Worm (Caenorhabditis elegans) whole organism, L3 larva: ENCODE data around the gene E02A10.4.

Source experiments
- aly-2 ChIP-seq: fragments of 150-350 bp; optimal IDR thresholded peaks from 2 replicates; lab custom pipeline; 2014; ENCODE audit warnings: missing biosample characterization, missing genetic modification characterization
- ama-1 ChIP-seq: fragments of 150-350 bp; optimal IDR thresholded peaks from 2 replicates; lab custom pipeline; 2018
- ceh-28 ChIP-seq: fragments of 150-350 bp; optimal IDR thresholded peaks from 2 replicates; lab custom pipeline; 2014; ENCODE audit warnings: missing biosample characterization, missing genetic modification reagents, missing genetic modification characterization
- ceh-9 ChIP-seq: sonication (generic microtip); optimal IDR thresholded peaks from 2 replicates; lab custom pipeline; 2018; ENCODE audit warnings: missing biosample characterization, missing genetic modification characterization
- daf-12 ChIP-seq: fragments of 150-350 bp; optimal IDR thresholded peaks from 2 replicates; lab custom pipeline; 2014; ENCODE audit warnings: missing biosample characterization, missing genetic modification reagents, missing genetic modification characterization
- egl-27 ChIP-seq: sonication (generic microtip); optimal IDR thresholded peaks from 4 replicates; lab custom pipeline; 2017; ENCODE audit warnings: missing biosample characterization, missing genetic modification reagents, missing genetic modification characterization
- elt-1 ChIP-seq: fragments of 150-350 bp; optimal IDR thresholded peaks from 2 replicates; lab custom pipeline; 2014; ENCODE audit warnings: missing biosample characterization, missing genetic modification characterization
- elt-2 ChIP-seq: sonication (generic microtip); optimal IDR thresholded peaks from 2 replicates; lab custom pipeline; 2016; ENCODE audit warnings: missing genetic modification reagents, mild to moderate bottlenecking, missing genetic modification characterization, missing compliant biosample characterization
- elt-3 ChIP-seq, 3 experiments: fragments of 150-350 bp in 1 of 3; sonication (generic microtip) in 2 of 3; optimal IDR thresholded peaks; 2 replicates in 2 of 3; 4 replicates in 1 of 3; lab custom pipeline; 2014 to 2017; ENCODE audit warnings: missing biosample characterization in 3 of 3, missing genetic modification characterization in 3 of 3
- eor-1 ChIP-seq, 2 experiments: fragments of 150-350 bp; optimal IDR thresholded peaks; 2 replicates each; lab custom pipeline; 2014 to 2018; ENCODE audit warnings: missing biosample characterization in 2 of 2, missing genetic modification characterization in 2 of 2
- fkh-2 ChIP-seq: fragments of 150-350 bp; optimal IDR thresholded peaks from 2 replicates; lab custom pipeline; 2014; ENCODE audit warnings: missing biosample characterization, missing genetic modification reagents, missing genetic modification characterization
- fos-1 ChIP-seq: fragments of 150-350 bp; optimal IDR thresholded peaks from 2 replicates; lab custom pipeline; 2014; ENCODE audit warnings: missing biosample characterization, missing genetic modification characterization
- hmg-11 ChIP-seq: sonication (generic microtip); optimal IDR thresholded peaks from 2 replicates; lab custom pipeline; 2016; ENCODE audit warnings: missing genetic modification characterization, missing compliant biosample characterization
- jun-1 ChIP-seq: fragments of 150-350 bp; optimal IDR thresholded peaks from 2 replicates; lab custom pipeline; 2014; ENCODE audit warnings: missing biosample characterization, missing genetic modification reagents, missing genetic modification characterization
- lin-39 ChIP-seq: fragments of 150-350 bp; optimal IDR thresholded peaks from 2 replicates; lab custom pipeline; 2018; ENCODE audit warnings: missing biosample characterization, missing genetic modification reagents, missing genetic modification characterization
- lsy-12 ChIP-seq: sonication (generic microtip); optimal IDR thresholded peaks from 2 replicates; lab custom pipeline; 2016; ENCODE audit warnings: mild to moderate bottlenecking, missing genetic modification characterization, missing compliant biosample characterization
- mdl-1 ChIP-seq: fragments of 150-350 bp; optimal IDR thresholded peaks from 2 replicates; lab custom pipeline; 2014; ENCODE audit warnings: missing biosample characterization, missing genetic modification characterization
- mml-1 ChIP-seq: fragments of 150-350 bp; sonication (generic microtip); optimal IDR thresholded peaks from 3 replicates; lab custom pipeline; 2014; ENCODE audit warnings: missing biosample characterization, missing genetic modification characterization
- nfya-1 ChIP-seq: sonication (generic microtip); optimal IDR thresholded peaks from 2 replicates; lab custom pipeline; 2017; ENCODE audit warnings: missing genetic modification characterization, mild to moderate bottlenecking, missing compliant biosample characterization, antibody characterized with exemption, moderate library complexity; ENCODE audit not compliant: insufficient read depth
- nhr-11 ChIP-seq: fragments of 150-350 bp; optimal IDR thresholded peaks from 2 replicates; lab custom pipeline; 2014; ENCODE audit warnings: missing biosample characterization, missing genetic modification characterization
- nhr-12 ChIP-seq: fragments of 150-350 bp; optimal IDR thresholded peaks from 2 replicates; lab custom pipeline; 2014; ENCODE audit warnings: missing biosample characterization, missing genetic modification characterization
- nhr-237 ChIP-seq: fragments of 150-350 bp; optimal IDR thresholded peaks from 2 replicates; lab custom pipeline; 2014; ENCODE audit warnings: missing biosample characterization, missing genetic modification characterization
- nhr-28 ChIP-seq: fragments of 150-350 bp; optimal IDR thresholded peaks from 2 replicates; lab custom pipeline; 2014; ENCODE audit warnings: missing biosample characterization, missing genetic modification characterization
- nhr-43 ChIP-seq: sonication (generic microtip); optimal IDR thresholded peaks from 2 replicates; lab custom pipeline; 2016; ENCODE audit warnings: mild to moderate bottlenecking, missing genetic modification characterization, missing compliant biosample characterization; ENCODE audit not compliant: poor library complexity, severe bottlenecking
- nhr-77 ChIP-seq: fragments of 150-350 bp; optimal IDR thresholded peaks from 2 replicates; lab custom pipeline; 2014; ENCODE audit warnings: missing biosample characterization, missing genetic modification characterization
- pha-4 ChIP-seq: fragments of 150-350 bp; optimal IDR thresholded peaks from 2 replicates; lab custom pipeline; 2014; ENCODE audit warnings: missing biosample characterization, missing genetic modification reagents, missing genetic modification characterization
- sea-2 ChIP-seq: fragments of 150-350 bp; sonication (generic microtip); optimal IDR thresholded peaks from 4 replicates; lab custom pipeline; 2014; ENCODE audit warnings: missing biosample characterization, missing genetic modification reagents, missing genetic modification characterization
- snpc-4 ChIP-seq: fragments of 150-350 bp; optimal IDR thresholded peaks from 2 replicates; lab custom pipeline; 2014; ENCODE audit warnings: missing biosample characterization, missing genetic modification characterization
- tbx-2 ChIP-seq: sonication (generic microtip); optimal IDR thresholded peaks from 2 replicates; lab custom pipeline; 2016; ENCODE audit warnings: mild to moderate bottlenecking, missing genetic modification characterization, missing compliant biosample characterization
- unc-39 ChIP-seq: sonication (generic microtip); optimal IDR thresholded peaks from 4 replicates; lab custom pipeline; 2017; ENCODE audit warnings: missing biosample characterization, missing genetic modification characterization
- unc-62 ChIP-seq: fragments of 150-350 bp; sonication (generic microtip); optimal IDR thresholded peaks from 4 replicates; lab custom pipeline; 2014; ENCODE audit warnings: missing biosample characterization, missing genetic modification reagents, missing genetic modification characterization
- zag-1 ChIP-seq: fragments of 150-350 bp; optimal IDR thresholded peaks from 2 replicates; lab custom pipeline; 2014; ENCODE audit warnings: missing biosample characterization, missing genetic modification characterization
- ztf-11 ChIP-seq: fragments of 150-350 bp; optimal IDR thresholded peaks from 2 replicates; lab custom pipeline; 2014; ENCODE audit warnings: missing biosample characterization, missing genetic modification characterization
- ztf-4 ChIP-seq: fragments of 150-350 bp; optimal IDR thresholded peaks from 2 replicates; lab custom pipeline; 2014; ENCODE audit warnings: missing biosample characterization, missing genetic modification characterization

E02A10.4 gene

DNA sequence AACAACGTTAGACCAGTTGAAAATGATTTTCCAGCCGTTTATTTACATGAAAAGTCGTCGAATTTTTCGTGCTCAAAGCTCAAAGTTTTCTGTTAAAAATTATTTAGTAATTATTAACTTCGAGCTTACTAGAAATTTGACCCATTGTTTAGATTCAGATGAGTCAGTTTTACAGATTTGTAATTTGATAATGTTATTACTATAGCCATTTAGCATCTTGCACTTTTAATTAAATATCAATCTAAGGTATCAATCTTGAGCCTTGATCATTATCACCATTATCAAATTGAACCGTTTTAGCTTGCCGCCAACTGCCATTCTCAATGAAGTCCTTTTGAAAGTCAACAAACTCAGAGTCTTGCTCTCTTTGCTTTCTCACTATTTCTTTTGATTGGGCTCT lies 41.8 kb upstream of the E02A10.4 start, which contains the start of gene ZC116.1:
Gene ZC116.1, plus strand, starts transcription at position 301 of the 400 bp plus-strand sequence.
- TF ChIP-seq lin-39 (tag; lab: Kevin White, UChicago), result no peak
- no peak for TF ChIP-seq jun-1 (tag; lab: Kevin White, UChicago)
- TF ChIP-seq mml-1, result no peak
- TF ChIP-seq lsy-12 (tag; lab: Kevin White, UChicago), result no peak
- TF ChIP-seq mdl-1, result no peak
- TF ChIP-seq nfya-1 (tag; lab: Kevin White, UChicago), result no peak

DNA sequence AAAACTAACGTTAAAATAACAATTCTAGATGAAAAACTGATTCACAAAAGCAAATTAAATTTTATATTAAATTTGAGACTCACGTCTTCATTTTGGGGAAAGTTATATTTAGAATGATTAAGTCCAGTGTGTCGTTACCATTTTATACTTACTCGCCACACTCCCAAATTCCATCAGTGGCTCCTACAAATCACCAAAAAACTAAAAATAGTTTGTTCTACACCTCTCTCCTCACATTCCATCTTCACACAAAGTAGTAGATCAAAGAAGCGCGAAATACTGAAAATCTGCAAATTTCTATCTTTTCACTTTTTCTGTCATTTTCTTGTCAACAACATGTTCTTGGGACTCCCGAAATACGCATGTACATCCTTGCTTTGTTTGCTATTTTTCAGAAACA lies 41.1 kb upstream of the E02A10.4 start, which contains the start of gene ZC116.5:
Gene ZC116.5, minus strand, starts transcription at position 101 of the 400 bp plus-strand sequence.
- no peak for TF ChIP-seq mml-1
- TF ChIP-seq nhr-11, result no peak
- no peak for TF ChIP-seq nhr-77 (tag; lab: Kevin White, UChicago)
- no peak for TF ChIP-seq sea-2 (GFP tag; lab: Kevin White, UChicago)
- TF ChIP-seq fkh-2 (tag; lab: Kevin White, UChicago), result no peak
- no peak for TF ChIP-seq elt-3 (tag; optimal IDR thresholded peaks at IDR 0.05; lab: Kevin White, UChicago)
- no peak for TF ChIP-seq egl-27
- TF ChIP-seq ztf-4, result no peak
- no peak for TF ChIP-seq nhr-43
- TF ChIP-seq snpc-4, result no peak
- TF ChIP-seq unc-39 (tag; lab: Kevin White, UChicago), result no peak
- TF ChIP-seq zag-1 (tag; lab: Kevin White, UChicago), result no peak
- no peak for TF ChIP-seq pha-4 (tag; lab: Kevin White, UChicago)
- TF ChIP-seq, all 47 proteins: peak for 0

DNA sequence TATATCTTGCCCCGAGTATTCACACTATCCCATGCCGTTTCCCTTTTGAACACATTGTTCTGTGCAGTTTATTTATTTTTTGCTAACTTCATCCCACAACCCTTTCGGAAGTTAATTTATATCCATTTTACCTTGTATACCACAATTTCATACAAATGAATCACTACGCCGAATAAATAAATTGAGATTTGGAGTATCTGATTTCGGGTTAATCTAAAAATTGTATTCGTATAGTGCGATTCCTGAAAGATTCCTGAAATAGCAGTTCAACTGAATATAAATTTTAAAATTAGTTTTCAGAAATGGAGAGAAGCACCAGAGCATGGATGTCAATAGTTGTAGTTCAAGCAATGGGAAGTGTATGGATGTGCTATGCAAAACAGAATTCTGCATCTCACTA lies 39.4 kb upstream of the E02A10.4 start, which contains the start of gene erg-28:
Gene erg-28, plus strand, starts transcription at position 301 of the 400 bp plus-strand sequence.
- TF ChIP-seq lsy-12 (tag; lab: Kevin White, UChicago) (no peak), tbx-2 (tag; lab: Kevin White, UChicago) (no peak), ceh-9 (tag; lab: Kevin White, UChicago) (no peak), elt-3 (tag; optimal IDR thresholded peaks at IDR 0.05; lab: Kevin White, UChicago) (no peak), ztf-4 (no peak), unc-39 (tag; lab: Kevin White, UChicago) (no peak), elt-1 (tag; lab: Kevin White, UChicago) (no peak), nhr-77 (tag; lab: Kevin White, UChicago) (no peak)

- no peak for TF ChIP-seq ama-1
- TF ChIP-seq lin-39 (tag; lab: Kevin White, UChicago), result no peak
- TF ChIP-seq fos-1 (tag; lab: Kevin White, UChicago), result no peak
- TF ChIP-seq ceh-28 (tag; lab: Kevin White, UChicago), result no peak
- TF ChIP-seq ztf-4, result no peak
- no peak for TF ChIP-seq ceh-9 (tag; lab: Kevin White, UChicago)
- TF ChIP-seq ztf-11 (tag; lab: Kevin White, UChicago), result no peak
- no peak for TF ChIP-seq nhr-12 (tag; lab: Kevin White, UChicago)
- TF ChIP-seq jun-1 (tag; lab: Kevin White, UChicago), result no peak
- TF ChIP-seq mdl-1, result no peak
- TF ChIP-seq nhr-28 (tag; lab: Kevin White, UChicago), result no peak
- TF ChIP-seq nhr-237 (tag; lab: Kevin White, UChicago), result no peak
- TF ChIP-seq nhr-43, result no peak
- no peak for TF ChIP-seq daf-12 (tag; lab: Kevin White, UChicago)
- no peak for TF ChIP-seq aly-2 (tag; lab: Kevin White, UChicago)
- TF ChIP-seq unc-62, result no peak
Measured at ce11 chrV:12601835-12602234, 34.1 kb upstream of the E02A10.4 start.

DNA sequence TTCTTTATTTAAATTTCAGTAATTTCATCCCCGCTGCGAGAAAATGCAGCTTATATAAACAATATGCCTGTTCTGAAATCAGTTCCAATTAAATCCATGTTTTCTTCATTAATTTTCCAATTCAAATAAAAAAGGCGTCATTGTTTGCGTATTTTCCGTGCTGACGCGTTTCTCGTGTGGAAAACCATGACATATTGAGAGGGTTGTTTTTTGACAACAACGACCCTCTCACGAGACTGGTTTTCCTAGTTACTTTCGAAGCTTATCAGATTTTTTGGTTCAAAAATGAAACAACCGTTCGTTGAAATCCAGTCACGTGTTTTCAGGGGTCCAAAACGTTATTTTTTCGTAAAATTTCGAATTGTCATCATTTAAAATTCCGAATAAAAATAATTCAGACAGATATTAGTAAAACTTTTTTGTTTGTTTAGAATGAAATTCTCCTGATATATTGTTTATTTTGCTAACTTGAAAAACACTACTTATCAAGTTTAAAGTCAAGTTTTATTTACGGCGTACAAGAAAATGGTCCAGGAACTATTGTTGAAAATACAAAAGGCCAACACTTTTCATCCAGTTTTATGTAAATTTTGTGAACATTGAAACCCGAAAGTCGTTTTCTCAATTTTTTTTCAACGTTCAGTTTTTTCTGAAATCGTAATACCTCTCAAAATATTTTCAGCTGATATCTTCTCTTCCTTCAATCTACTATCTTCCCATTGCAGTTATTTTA lies 31.9 kb upstream of the E02A10.4 start, which contains the start of gene C14C10.5:
Gene C14C10.5, plus strand, starts transcription at position 683 of the 733 bp plus-strand sequence.
- no peak for TF ChIP-seq nhr-43
- no peak for TF ChIP-seq daf-12 (tag; lab: Kevin White, UChicago)
- TF ChIP-seq eor-1 (tag; optimal IDR thresholded peaks at IDR 0.05; lab: Kevin White, UChicago), result no peak
- TF ChIP-seq hmg-11 (tag; lab: Kevin White, UChicago), result peak; percentile 27
- TF ChIP-seq pha-4 (tag; lab: Kevin White, UChicago), result peak; percentile 55
- no peak for TF ChIP-seq nhr-28 (tag; lab: Kevin White, UChicago)
- TF ChIP-seq elt-2, result peak; percentile 16
